Worm (Caenorhabditis elegans) whole organism, late embryonic: Measurements from ENCODE around the gene R151.10.

ENCODE experiments used
- C08G9.2 ChIP-seq: sonication (generic microtip); optimal IDR thresholded peaks from 2 replicates; lab custom pipeline; 2016; ENCODE audit warnings: mild to moderate bottlenecking, missing genetic modification characterization, moderate library complexity, missing compliant biosample characterization
- F13H6.1 ChIP-seq: sonication (generic microtip); optimal IDR thresholded peaks from 2 replicates; lab custom pipeline; 2016; ENCODE audit warnings: missing genetic modification characterization, missing compliant biosample characterization
- K02D7.2 ChIP-seq: sonication (generic microtip); optimal IDR thresholded peaks from 2 replicates; lab custom pipeline; 2017; ENCODE audit warnings: mild to moderate bottlenecking, missing genetic modification characterization, missing compliant biosample characterization
- ceh-14 ChIP-seq: sonication (generic microtip); optimal IDR thresholded peaks from 2 replicates; lab custom pipeline; 2016; ENCODE audit warnings: missing genotype, missing genetic modification characterization, missing compliant biosample characterization
- ceh-18 ChIP-seq: sonication (generic microtip); optimal IDR thresholded peaks from 2 replicates; lab custom pipeline; 2016; ENCODE audit warnings: missing genetic modification characterization, missing compliant biosample characterization
- ceh-19 ChIP-seq: fragments of 200-800 bp; sonication (Bioruptor generic); optimal IDR thresholded peaks from 2 replicates; lab custom pipeline; 2018; ENCODE audit warnings: mild to moderate bottlenecking, missing genetic modification characterization, missing compliant biosample characterization
- ceh-2 ChIP-seq: sonication (generic microtip); optimal IDR thresholded peaks from 2 replicates; lab custom pipeline; 2016; ENCODE audit warnings: missing genotype, missing genetic modification characterization, missing compliant biosample characterization
- ceh-24 ChIP-seq: sonication (generic microtip); optimal IDR thresholded peaks from 2 replicates; lab custom pipeline; 2016; ENCODE audit warnings: mild to moderate bottlenecking, missing genetic modification characterization, missing compliant biosample characterization
- ceh-31 ChIP-seq: sonication (generic microtip); optimal IDR thresholded peaks from 2 replicates; lab custom pipeline; 2016; ENCODE audit warnings: missing genetic modification characterization, missing compliant biosample characterization
- ceh-9 ChIP-seq: sonication (generic microtip); optimal IDR thresholded peaks from 2 replicates; lab custom pipeline; 2016; ENCODE audit warnings: mild to moderate bottlenecking, missing genetic modification characterization, inconsistent platforms, missing compliant biosample characterization
- che-1 ChIP-seq: sonication (generic microtip); optimal IDR thresholded peaks from 2 replicates; lab custom pipeline; 2016; ENCODE audit warnings: mild to moderate bottlenecking, missing genetic modification characterization, missing compliant biosample characterization
- dve-1 ChIP-seq: sonication (generic microtip); optimal IDR thresholded peaks from 2 replicates; lab custom pipeline; 2017; ENCODE audit warnings: antibody characterized with exemption, mild to moderate bottlenecking, missing genetic modification characterization, missing compliant biosample characterization
- elt-2 ChIP-seq: sonication (generic microtip); optimal IDR thresholded peaks from 2 replicates; lab custom pipeline; 2016; ENCODE audit warnings: missing genetic modification reagents, missing genetic modification characterization, missing compliant biosample characterization
- elt-4 ChIP-seq: sonication (generic microtip); optimal IDR thresholded peaks from 2 replicates; lab custom pipeline; 2016; ENCODE audit warnings: missing genetic modification characterization, missing compliant biosample characterization
- ets-4 ChIP-seq: sonication (generic microtip); optimal IDR thresholded peaks from 2 replicates; lab custom pipeline; 2016; ENCODE audit warnings: missing genetic modification characterization, missing compliant biosample characterization
- eyg-1 ChIP-seq: sonication (generic microtip); optimal IDR thresholded peaks from 2 replicates; lab custom pipeline; 2016; ENCODE audit warnings: missing genotype, missing genetic modification characterization, missing compliant biosample characterization
- fax-1 ChIP-seq: sonication (generic microtip); optimal IDR thresholded peaks from 2 replicates; lab custom pipeline; 2016; ENCODE audit warnings: missing genotype, missing genetic modification characterization, missing compliant biosample characterization
- fkh-10 ChIP-seq: fragments of 150-350 bp; optimal IDR thresholded peaks from 2 replicates; lab custom pipeline; 2014; ENCODE audit warnings: missing biosample characterization, missing genetic modification reagents, missing genetic modification characterization
- fkh-6 ChIP-seq: sonication (generic microtip); optimal IDR thresholded peaks from 2 replicates; lab custom pipeline; 2016; ENCODE audit warnings: missing genetic modification characterization, missing compliant biosample characterization
- gmeb-2 ChIP-seq: sonication (generic microtip); optimal IDR thresholded peaks from 2 replicates; lab custom pipeline; 2016; ENCODE audit warnings: missing genetic modification characterization, inconsistent platforms, missing compliant biosample characterization
- hlh-30 ChIP-seq: sonication (generic microtip); optimal IDR thresholded peaks from 2 replicates; lab custom pipeline; 2017; ENCODE audit warnings: antibody characterized with exemption, missing genetic modification characterization, missing compliant biosample characterization; ENCODE audit not compliant: insufficient read depth
- hlh-8 ChIP-seq: sonication (generic microtip); optimal IDR thresholded peaks from 2 replicates; lab custom pipeline; 2016; ENCODE audit warnings: missing genotype, missing genetic modification characterization, missing compliant biosample characterization
- lim-6 ChIP-seq: sonication (generic microtip); optimal IDR thresholded peaks from 2 replicates; lab custom pipeline; 2016; ENCODE audit warnings: missing genetic modification characterization, missing compliant biosample characterization
- lin-11 ChIP-seq: fragments of 200-800 bp; sonication (Bioruptor generic); optimal IDR thresholded peaks from 2 replicates; lab custom pipeline; 2018; ENCODE audit warnings: mild to moderate bottlenecking, missing genetic modification characterization, missing compliant biosample characterization
- nfya-1 ChIP-seq: sonication (generic microtip); optimal IDR thresholded peaks from 2 replicates; lab custom pipeline; 2017; ENCODE audit warnings: missing genetic modification characterization, mild to moderate bottlenecking, missing compliant biosample characterization, antibody characterized with exemption, moderate library complexity
- nhr-11 ChIP-seq: fragments of 150-350 bp; optimal IDR thresholded peaks from 2 replicates; lab custom pipeline; 2014; ENCODE audit warnings: missing biosample characterization, missing genetic modification characterization
- npax-4 ChIP-seq: sonication (generic microtip); optimal IDR thresholded peaks from 2 replicates; lab custom pipeline; 2016; ENCODE audit warnings: missing genetic modification characterization, missing compliant biosample characterization
- odd-2 ChIP-seq: sonication (generic microtip); optimal IDR thresholded peaks from 2 replicates; lab custom pipeline; 2017; ENCODE audit warnings: antibody characterized with exemption, mild to moderate bottlenecking, missing genetic modification characterization, missing compliant biosample characterization
- pag-3 ChIP-seq: sonication (generic microtip); optimal IDR thresholded peaks from 2 replicates; lab custom pipeline; 2016; ENCODE audit warnings: missing compliant biosample characterization, missing genetic modification characterization, borderline replicate concordance
- ref-2 ChIP-seq: sonication (generic microtip); optimal IDR thresholded peaks from 2 replicates; lab custom pipeline; 2016; ENCODE audit warnings: missing genetic modification characterization, missing compliant biosample characterization
- sox-2 ChIP-seq: fragments of 200-800 bp; sonication (Bioruptor generic); IDR thresholded peaks from 2 replicates; pipeline ENCODE4 v1.3.6; 2022; ENCODE audit warnings: missing genetic modification reagents, missing genetic modification characterization, missing compliant biosample characterization
- sox-4 ChIP-seq: sonication (generic microtip); optimal IDR thresholded peaks from 2 replicates; lab custom pipeline; 2017; ENCODE audit warnings: mild to moderate bottlenecking, missing genetic modification characterization, inconsistent platforms, missing compliant biosample characterization
- syd-9 ChIP-seq: sonication (generic microtip); optimal IDR thresholded peaks from 2 replicates; lab custom pipeline; 2016; ENCODE audit warnings: mild to moderate bottlenecking, missing genetic modification characterization, moderate library complexity, missing compliant biosample characterization
- tbx-2 ChIP-seq: sonication (generic microtip); optimal IDR thresholded peaks from 2 replicates; lab custom pipeline; 2016; ENCODE audit warnings: missing genetic modification characterization, missing compliant biosample characterization
- unc-3 ChIP-seq, 2 experiments: fragments of 200-800 bp in 1 of 2; sonication (Bioruptor generic) in 1 of 2; sonication (generic microtip) in 1 of 2; conservative IDR thresholded peaks in 1 of 2; optimal IDR thresholded peaks in 1 of 2; 2 replicates each; pipeline versions ENCODE4 v1.3.6 to Lab custom; 2016 to 2022; ENCODE audit warnings: missing compliant biosample characterization in 2 of 2, missing genetic modification characterization in 2 of 2, missing genetic modification reagents in 1 of 2

Gene R151.10

DNA sequence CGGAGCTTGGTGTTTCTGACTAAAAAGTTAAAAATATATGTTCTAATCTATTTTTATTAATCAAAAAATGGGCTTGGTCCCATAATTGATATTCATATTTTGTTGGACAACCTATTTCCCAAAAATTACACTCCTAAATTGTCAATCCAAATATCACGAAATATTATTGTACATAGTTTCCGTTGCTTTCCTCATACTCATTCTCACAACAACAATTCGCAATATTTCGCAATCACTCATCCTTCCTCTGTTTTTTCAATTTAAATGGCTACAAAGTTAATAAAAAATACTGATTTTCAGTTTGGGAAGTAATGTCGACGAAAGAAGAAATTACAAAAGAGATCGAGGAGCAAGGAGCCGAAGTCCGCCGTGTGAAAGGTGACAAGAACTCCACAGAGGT, 8.0 kb upstream of the R151.10 start, which contains the start of gene pars-1:
TSS of gene pars-1 (plus strand) at position 301 of the 400 bp plus-strand sequence.
- TF ChIP-seq lin-11 (tag; lab: Kevin White, UChicago) (no peak), syd-9 (tag; lab: Kevin White, UChicago) (no peak), ceh-14 (tag; lab: Kevin White, UChicago) (no peak), lim-6 (no peak), ceh-31 (tag; lab: Kevin White, UChicago) (no peak), sox-2 (no peak), hlh-30 (tag; lab: Kevin White, UChicago) (no peak), unc-3 (GFP tag; conservative IDR thresholded peaks at IDR 0.05; lab: Robert Waterston, UW) (no peak), unc-3 (tag; optimal IDR thresholded peaks at IDR 0.05; lab: Kevin White, UChicago) (no peak), ets-4 (tag; lab: Kevin White, UChicago) (no peak), ceh-2 (no peak)

DNA sequence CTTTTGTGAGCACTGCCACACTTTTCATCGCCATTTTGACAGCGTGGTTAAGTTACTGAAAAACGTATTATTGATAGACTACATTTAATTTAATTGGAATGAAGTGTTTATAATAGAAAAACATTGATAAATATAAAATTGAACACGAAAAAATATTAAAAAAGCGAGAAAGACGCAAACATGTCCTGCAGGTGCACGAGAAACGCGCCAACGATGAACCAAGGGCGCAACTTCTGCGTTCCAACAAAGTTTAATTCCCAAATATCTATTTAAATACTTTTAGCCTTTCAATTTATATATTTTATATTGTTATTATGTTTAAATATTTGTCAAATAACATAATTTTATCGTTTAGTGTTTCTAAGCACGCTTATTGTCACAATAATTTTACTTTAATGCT, 3.4 kb upstream of the R151.10 start, which contains the start of gene ndus-8:
TSS of gene ndus-8 (minus strand) at position 55 of the 400 bp plus-strand sequence.
- TF ChIP-seq pag-3 (tag; lab: Kevin White, UChicago), result no peak
- peak; percentile 24 for TF ChIP-seq nfya-1 (tag; lab: Kevin White, UChicago)
- no peak for TF ChIP-seq C08G9.2 (tag; lab: Kevin White, UChicago)
- no peak for TF ChIP-seq eyg-1 (tag; lab: Kevin White, UChicago)

DNA sequence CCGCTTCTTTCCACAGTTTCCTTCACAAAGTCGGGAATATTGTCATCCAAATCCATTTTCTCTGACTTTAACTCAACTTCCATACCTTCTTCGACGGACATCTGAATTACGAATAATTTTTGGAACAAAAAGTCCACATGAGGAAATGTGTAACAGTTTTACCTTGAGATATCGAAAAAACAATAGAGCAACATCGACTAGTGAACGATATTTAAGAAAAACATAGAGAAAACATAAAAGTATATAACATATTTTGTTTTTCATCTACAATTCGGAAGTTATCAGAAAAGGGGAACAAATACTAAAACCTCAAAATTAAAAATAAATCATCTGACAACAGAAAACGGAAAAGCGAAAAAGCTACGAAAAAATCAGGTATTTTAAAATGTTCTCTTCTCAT, 2.0 kb upstream of the R151.10 start, which contains the start of gene adr-2:
TSS of gene adr-2 (minus strand) at position 101 of the 400 bp plus-strand sequence.
- TF ChIP-seq gmeb-2 (tag; lab: Kevin White, UChicago), result no peak
- no peak for TF ChIP-seq fax-1 (tag; lab: Kevin White, UChicago)
- no peak for TF ChIP-seq pag-3 (tag; lab: Kevin White, UChicago)
- TF ChIP-seq ceh-24 (tag; lab: Kevin White, UChicago), result no peak
- no peak for TF ChIP-seq fkh-6 (tag; lab: Kevin White, UChicago)
- no peak for TF ChIP-seq sox-4 (tag; lab: Kevin White, UChicago)
- TF ChIP-seq tbx-2, result no peak
- TF ChIP-seq eyg-1 (tag; lab: Kevin White, UChicago), result no peak
- TF ChIP-seq ceh-31 (tag; lab: Kevin White, UChicago), result no peak
- no peak for TF ChIP-seq elt-2 (tag; lab: Kevin White, UChicago)
- no peak for TF ChIP-seq fkh-10 (GFP tag; lab: Kevin White, UChicago)
- TF ChIP-seq elt-4 (tag; lab: Kevin White, UChicago), result no peak
- no peak for TF ChIP-seq nhr-11
- TF ChIP-seq ceh-9, result no peak
- no peak for TF ChIP-seq hlh-30 (tag; lab: Kevin White, UChicago)
- no peak for TF ChIP-seq ref-2 (tag; lab: Kevin White, UChicago)
- TF ChIP-seq ceh-18 (tag; lab: Kevin White, UChicago), result no peak
- TF ChIP-seq K02D7.2 (tag; lab: Kevin White, UChicago), result no peak
- TF ChIP-seq, all 69 proteins: peak for 0

ce11 chrIII:7229687-7230086, 1.1 kb downstream of the R151.10 start, which contains the start of gene R151.8:
R151.8 (minus strand) TSS chrIII:7229787.
- no peak for TF ChIP-seq che-1
- no peak for TF ChIP-seq hlh-8 (tag; lab: Kevin White, UChicago)
- no peak for TF ChIP-seq odd-2 (tag; lab: Kevin White, UChicago)
- no peak for TF ChIP-seq ceh-19

DNA sequence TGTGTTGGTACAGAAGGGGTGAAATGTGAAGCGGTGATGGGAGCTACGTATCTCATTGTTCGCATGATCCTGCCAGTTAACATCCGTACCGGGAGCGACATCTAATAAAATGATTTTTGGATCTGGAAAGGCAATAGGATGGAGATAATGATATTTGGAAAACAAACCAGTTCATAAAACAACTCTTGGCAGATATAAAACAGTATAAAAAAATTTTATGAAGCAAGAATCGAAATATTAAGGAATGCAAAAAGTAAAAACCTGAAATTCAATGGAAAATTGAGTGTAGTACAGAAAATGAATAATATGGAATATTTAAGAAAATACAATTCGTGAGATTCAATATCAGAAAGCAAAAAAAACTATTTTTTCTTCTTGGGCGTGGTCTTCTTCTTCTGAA, 4.1 kb downstream of the R151.10 start, which contains the start of gene hsp-75:
TSS of gene hsp-75 (minus strand) at position 101 of the 400 bp plus-strand sequence.
- no peak for TF ChIP-seq npax-4 (tag; lab: Kevin White, UChicago)
- TF ChIP-seq F13H6.1 (tag; lab: Kevin White, UChicago), result no peak
- no peak for TF ChIP-seq hlh-30 (tag; lab: Kevin White, UChicago)
- no peak for TF ChIP-seq ceh-19
- TF ChIP-seq dve-1 (tag; lab: Kevin White, UChicago), result no peak
